Worm (Caenorhabditis elegans) whole organism, midembryonic: ENCODE results near the gene F59E11.5.

Source experiments
- T22C8.4 ChIP-seq: fragments of 200-800 bp; sonication (Bioruptor generic); IDR thresholded peaks from 2 replicates; pipeline ENCODE4 v1.3.6; 2022; ENCODE audit warnings: missing genetic modification characterization, missing compliant biosample characterization
- tab-1 ChIP-seq: fragments of 200-800 bp; sonication (Bioruptor generic); IDR thresholded peaks from 2 replicates; pipeline ENCODE4 v1.3.6; 2022; ENCODE audit warnings: missing genetic modification characterization, missing compliant biosample characterization
- ztf-23 ChIP-seq: fragments of 200-800 bp; sonication (Bioruptor generic); IDR thresholded peaks from 2 replicates; pipeline ENCODE4 v1.3.6; 2022; ENCODE audit warnings: missing genetic modification reagents, missing genetic modification characterization, missing compliant biosample characterization
- ztf-29 ChIP-seq: fragments of 200-800 bp; sonication (Bioruptor generic); IDR thresholded peaks from 2 replicates; pipeline ENCODE4 v1.3.6; 2022; ENCODE audit warnings: missing genetic modification reagents, missing genetic modification characterization, missing compliant biosample characterization

DNA sequence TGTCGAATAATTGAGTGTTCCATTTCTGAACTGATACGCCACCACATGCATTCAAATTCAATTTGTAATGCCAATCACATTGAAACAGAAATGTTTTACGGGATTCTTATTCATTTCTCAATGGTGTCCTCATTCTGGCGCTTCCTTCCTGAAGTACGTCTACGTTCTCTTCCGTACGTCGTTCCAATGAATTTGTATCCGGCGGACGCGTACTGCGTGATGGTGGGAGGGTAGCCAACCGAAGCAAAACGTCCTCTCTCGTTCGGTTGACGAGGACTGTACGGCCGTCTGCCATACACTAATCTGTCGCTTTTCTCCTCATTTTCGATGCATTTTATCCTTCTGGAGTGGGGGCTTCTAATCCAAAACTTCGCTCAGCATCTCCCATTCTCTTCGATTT, 45.0 kb upstream of the F59E11.5 start:
- TF ChIP-seq ztf-23 (GFP tag; lab: Robert Waterston, UW) (no peak), T22C8.4 (GFP tag; lab: Robert Waterston, UW) (no peak), ztf-29 (no peak), tab-1 (GFP tag; lab: Robert Waterston, UW) (no peak)
